Worm (Caenorhabditis elegans) whole organism, late embryonic: Measurements from ENCODE around the gene fln-1.

Source experiments
- F13H6.1 ChIP-seq: sonication (generic microtip); optimal IDR thresholded peaks from 2 replicates; lab custom pipeline; 2016; ENCODE audit warnings: missing genetic modification characterization, missing compliant biosample characterization
- ama-1 ChIP-seq: fragments of 150-350 bp; optimal IDR thresholded peaks from 2 replicates; lab custom pipeline; 2014
- ceh-19 ChIP-seq: fragments of 200-800 bp; sonication (Bioruptor generic); optimal IDR thresholded peaks from 2 replicates; lab custom pipeline; 2018; ENCODE audit warnings: mild to moderate bottlenecking, missing genetic modification characterization, missing compliant biosample characterization
- ceh-34 ChIP-seq: sonication (generic microtip); optimal IDR thresholded peaks from 2 replicates; lab custom pipeline; 2016; ENCODE audit warnings: mild to moderate bottlenecking, missing genetic modification characterization, missing compliant biosample characterization
- ceh-9 ChIP-seq: sonication (generic microtip); optimal IDR thresholded peaks from 2 replicates; lab custom pipeline; 2016; ENCODE audit warnings: mild to moderate bottlenecking, missing genetic modification characterization, inconsistent platforms, missing compliant biosample characterization
- dve-1 ChIP-seq: sonication (generic microtip); optimal IDR thresholded peaks from 2 replicates; lab custom pipeline; 2017; ENCODE audit warnings: antibody characterized with exemption, mild to moderate bottlenecking, missing genetic modification characterization, missing compliant biosample characterization
- nhr-11 ChIP-seq: fragments of 150-350 bp; optimal IDR thresholded peaks from 2 replicates; lab custom pipeline; 2014; ENCODE audit warnings: missing biosample characterization, missing genetic modification characterization
- pat-9 ChIP-seq: fragments of 200-800 bp; sonication (Bioruptor generic); optimal IDR thresholded peaks from 2 replicates; lab custom pipeline; 2018; ENCODE audit warnings: mild to moderate bottlenecking, missing genetic modification characterization, moderate library complexity, missing compliant biosample characterization
- ref-2 ChIP-seq: sonication (generic microtip); optimal IDR thresholded peaks from 2 replicates; lab custom pipeline; 2016; ENCODE audit warnings: missing genetic modification characterization, missing compliant biosample characterization
- sdc-2 ChIP-seq: sonication (generic microtip); optimal IDR thresholded peaks from 2 replicates; lab custom pipeline; 2016; ENCODE audit warnings: missing genotype, missing genetic modification characterization, missing compliant biosample characterization
- syd-9 ChIP-seq: sonication (generic microtip); optimal IDR thresholded peaks from 2 replicates; lab custom pipeline; 2016; ENCODE audit warnings: mild to moderate bottlenecking, missing genetic modification characterization, moderate library complexity, missing compliant biosample characterization
- ttx-3 ChIP-seq: sonication (generic microtip); optimal IDR thresholded peaks from 2 replicates; lab custom pipeline; 2016; ENCODE audit warnings: missing genetic modification reagents, missing genetic modification characterization, missing compliant biosample characterization
- unc-55 ChIP-seq: sonication (generic microtip); optimal IDR thresholded peaks from 2 replicates; lab custom pipeline; 2017; ENCODE audit warnings: missing biosample characterization, missing genetic modification reagents, missing genetic modification characterization
- zip-5 ChIP-seq: sonication (generic microtip); optimal IDR thresholded peaks from 2 replicates; lab custom pipeline; 2016; ENCODE audit warnings: missing genetic modification characterization, missing compliant biosample characterization

- TF ChIP-seq ama-1 (lab: Kevin White, UChicago), result no peak
- no peak for TF ChIP-seq ceh-19 (GFP tag; lab: Kevin White, UChicago)
- no peak for TF ChIP-seq dve-1
- TF ChIP-seq nhr-11 (tag; lab: Kevin White, UChicago), result no peak
- no peak for TF ChIP-seq ceh-9
- TF ChIP-seq pat-9 (tag; lab: Kevin White, UChicago), result no peak
- TF ChIP-seq syd-9 (tag; lab: Kevin White, UChicago), result no peak
- no peak for TF ChIP-seq zip-5 (tag; lab: Kevin White, UChicago)
- TF ChIP-seq ceh-34, result no peak
- TF ChIP-seq ttx-3, result no peak
- no peak for TF ChIP-seq sdc-2 (tag; lab: Kevin White, UChicago)
- no peak for TF ChIP-seq unc-55 (GFP tag; lab: Kevin White, UChicago)
- no peak for TF ChIP-seq F13H6.1 (tag; lab: Kevin White, UChicago)
- no peak for TF ChIP-seq ref-2 (tag; lab: Kevin White, UChicago)
Measured at ce11 chrIV:420686-421085, 44.9 kb upstream of the fln-1 start.
